Worm (Caenorhabditis elegans) whole organism, L2 larva: ENCODE results near the gene cpr-8.

Experiments used
- F13H6.1 ChIP-seq: sonication (generic microtip); optimal IDR thresholded peaks from 2 replicates; lab custom pipeline; 2016; ENCODE audit warnings: missing genetic modification characterization, missing compliant biosample characterization
- R02D3.7 ChIP-seq: fragments of 150-350 bp; optimal IDR thresholded peaks from 2 replicates; lab custom pipeline; 2014; ENCODE audit warnings: missing biosample characterization, missing genetic modification characterization
- Y55F3AM.14 ChIP-seq: fragments of 200-800 bp; sonication (Bioruptor generic); optimal IDR thresholded peaks from 2 replicates; lab custom pipeline; 2018; ENCODE audit warnings: mild to moderate bottlenecking, missing genetic modification characterization, missing compliant biosample characterization
- ZK546.5 ChIP-seq: sonication (generic microtip); optimal IDR thresholded peaks from 2 replicates; lab custom pipeline; 2017; ENCODE audit warnings: missing biosample characterization, missing genetic modification characterization
- alr-1 ChIP-seq: fragments of 150-350 bp; optimal IDR thresholded peaks from 2 replicates; lab custom pipeline; 2014; ENCODE audit warnings: missing biosample characterization, missing genetic modification characterization
- ama-1 ChIP-seq: fragments of 150-350 bp; optimal IDR thresholded peaks from 2 replicates; lab custom pipeline; 2018; ENCODE audit warnings: inconsistent platforms
- blmp-1 ChIP-seq: sonication (generic microtip); optimal IDR thresholded peaks from 2 replicates; lab custom pipeline; 2017; ENCODE audit warnings: missing genetic modification characterization, mild to moderate bottlenecking, missing compliant biosample characterization, antibody characterized with exemption, moderate library complexity; ENCODE audit not compliant: insufficient read depth
- ceh-16 ChIP-seq: fragments of 150-350 bp; optimal IDR thresholded peaks from 2 replicates; lab custom pipeline; 2014; ENCODE audit warnings: missing biosample characterization, missing genetic modification characterization
- ceh-82 ChIP-seq: fragments of 150-350 bp; optimal IDR thresholded peaks from 2 replicates; lab custom pipeline; 2014; ENCODE audit warnings: missing biosample characterization, missing genetic modification characterization
- crh-2 ChIP-seq: sonication (generic microtip); optimal IDR thresholded peaks from 2 replicates; lab custom pipeline; 2017; ENCODE audit warnings: missing biosample characterization, missing genetic modification characterization
- dmd-4 ChIP-seq: sonication (generic microtip); optimal IDR thresholded peaks from 2 replicates; lab custom pipeline; 2017; ENCODE audit warnings: missing biosample characterization, missing genetic modification characterization
- egl-27 ChIP-seq: sonication (generic microtip); optimal IDR thresholded peaks from 3 replicates; lab custom pipeline; 2017; ENCODE audit warnings: missing biosample characterization, missing genetic modification reagents, missing genetic modification characterization
- elt-1 ChIP-seq: fragments of 150-350 bp; optimal IDR thresholded peaks from 2 replicates; lab custom pipeline; 2014; ENCODE audit warnings: missing biosample characterization, missing genetic modification characterization
- elt-3 ChIP-seq: sonication (generic microtip); optimal IDR thresholded peaks from 2 replicates; lab custom pipeline; 2017; ENCODE audit warnings: missing biosample characterization, missing genetic modification characterization
- gmeb-1 ChIP-seq: fragments of 150-350 bp; optimal IDR thresholded peaks from 2 replicates; lab custom pipeline; 2014; ENCODE audit warnings: missing biosample characterization, missing genetic modification characterization
- lin-11 ChIP-seq: fragments of 150-350 bp; sonication (generic microtip); optimal IDR thresholded peaks from 2 replicates; lab custom pipeline; 2014; ENCODE audit warnings: missing biosample characterization, missing genetic modification characterization, inconsistent platforms, mixed read lengths
- lin-13 ChIP-seq: fragments of 150-350 bp; optimal IDR thresholded peaks from 2 replicates; lab custom pipeline; 2014; ENCODE audit warnings: missing biosample characterization, missing genetic modification reagents, missing genetic modification characterization
- lin-39 ChIP-seq: fragments of 150-350 bp; optimal IDR thresholded peaks from 2 replicates; lab custom pipeline; 2014; ENCODE audit warnings: missing biosample characterization, missing genetic modification reagents, missing genetic modification characterization
- lsy-2 ChIP-seq, 2 experiments: fragments of 150-350 bp in 1 of 2; sonication (generic microtip) in 1 of 2; optimal IDR thresholded peaks; 2 replicates each; lab custom pipeline; 2014 to 2017; ENCODE audit warnings: missing biosample characterization in 2 of 2, missing genetic modification characterization in 2 of 2
- mab-5 ChIP-seq: fragments of 150-350 bp; optimal IDR thresholded peaks from 2 replicates; lab custom pipeline; 2014; ENCODE audit warnings: missing biosample characterization, missing genetic modification characterization
- mdl-1 ChIP-seq, 2 experiments: fragments of 150-350 bp in 1 of 2; sonication (generic microtip) in 1 of 2; optimal IDR thresholded peaks; 2 replicates each; lab custom pipeline; 2017; ENCODE audit warnings: missing biosample characterization in 2 of 2, missing genetic modification characterization in 2 of 2
- nhr-10 ChIP-seq: sonication (generic microtip); optimal IDR thresholded peaks from 2 replicates; lab custom pipeline; 2017; ENCODE audit warnings: missing biosample characterization, missing genetic modification characterization
- nhr-11 ChIP-seq: fragments of 150-350 bp; optimal IDR thresholded peaks from 2 replicates; lab custom pipeline; 2014; ENCODE audit warnings: missing biosample characterization, missing genetic modification characterization
- nhr-12 ChIP-seq: fragments of 150-350 bp; optimal IDR thresholded peaks from 2 replicates; lab custom pipeline; 2014; ENCODE audit warnings: missing biosample characterization, missing genetic modification characterization
- nhr-237 ChIP-seq: fragments of 150-350 bp; optimal IDR thresholded peaks from 2 replicates; lab custom pipeline; 2014; ENCODE audit warnings: missing biosample characterization, missing genetic modification characterization
- nhr-25 ChIP-seq: fragments of 150-350 bp; sonication (generic microtip); optimal IDR thresholded peaks from 3 replicates; lab custom pipeline; 2014; ENCODE audit warnings: missing biosample characterization, missing genetic modification characterization
- nhr-6 ChIP-seq: fragments of 150-350 bp; optimal IDR thresholded peaks from 2 replicates; lab custom pipeline; 2014; ENCODE audit warnings: missing biosample characterization, missing genetic modification characterization
- nhr-77 ChIP-seq: fragments of 150-350 bp; optimal IDR thresholded peaks from 2 replicates; lab custom pipeline; 2014; ENCODE audit warnings: missing biosample characterization, missing genetic modification characterization
- sem-4 ChIP-seq: fragments of 150-350 bp; optimal IDR thresholded peaks from 2 replicates; lab custom pipeline; 2014; ENCODE audit warnings: missing biosample characterization, missing genetic modification reagents, missing genetic modification characterization
- skn-1 ChIP-seq: sonication (generic microtip); optimal IDR thresholded peaks from 2 replicates; lab custom pipeline; 2017; ENCODE audit warnings: missing biosample characterization, missing genetic modification characterization
- sma-3 ChIP-seq: sonication (generic microtip); optimal IDR thresholded peaks from 2 replicates; lab custom pipeline; 2016; ENCODE audit warnings: missing genetic modification reagents, missing genetic modification characterization, missing compliant biosample characterization
- sma-9 ChIP-seq, 2 experiments: fragments of 150-350 bp in 1 of 2; sonication (generic microtip) in 1 of 2; optimal IDR thresholded peaks; 2 replicates each; lab custom pipeline; 2014 to 2016; ENCODE audit warnings: missing genetic modification characterization in 2 of 2, mild to moderate bottlenecking in 1 of 2, missing biosample characterization in 1 of 2, missing compliant biosample characterization in 1 of 2, missing genetic modification reagents in 1 of 2, moderate library complexity in 1 of 2
- snpc-4 ChIP-seq: fragments of 150-350 bp; optimal IDR thresholded peaks from 2 replicates; lab custom pipeline; 2014; ENCODE audit warnings: missing biosample characterization, missing genetic modification characterization
- unc-39 ChIP-seq: fragments of 150-350 bp; optimal IDR thresholded peaks from 2 replicates; lab custom pipeline; 2014; ENCODE audit warnings: missing biosample characterization, missing genetic modification characterization
- unc-55 ChIP-seq: fragments of 150-350 bp; sonication (generic microtip); optimal IDR thresholded peaks from 3 replicates; lab custom pipeline; 2014; ENCODE audit warnings: missing biosample characterization, missing genetic modification reagents, missing genetic modification characterization
- unc-62 ChIP-seq: fragments of 150-350 bp; optimal IDR thresholded peaks from 2 replicates; lab custom pipeline; 2014; ENCODE audit warnings: missing biosample characterization, missing genetic modification reagents, missing genetic modification characterization
- zag-1 ChIP-seq: fragments of 150-350 bp; optimal IDR thresholded peaks from 2 replicates; lab custom pipeline; 2014; ENCODE audit warnings: missing biosample characterization, missing genetic modification characterization
- ztf-1 ChIP-seq: fragments of 200-800 bp; sonication (Bioruptor generic); conservative IDR thresholded peaks from 2 replicates; pipeline ENCODE4 v1.3.6; 2022; ENCODE audit warnings: missing genetic modification characterization, missing compliant biosample characterization

cpr-8 gene

ce11 chrV:1134302-1134701 is at the start of gene cpr-8:
TSS of gene cpr-8 (plus strand) at chrV:1134602.
- no peak for TF ChIP-seq crh-2
- TF ChIP-seq ZK546.5 (tag; lab: Kevin White, UChicago): no peak
- no peak for TF ChIP-seq lin-39
- no peak for TF ChIP-seq lin-11 (tag; lab: Kevin White, UChicago)
- no peak for TF ChIP-seq ceh-82 (tag; lab: Kevin White, UChicago)
- TF ChIP-seq ama-1 (lab: Kevin White, UChicago): no peak
- no peak for TF ChIP-seq sem-4 (tag; lab: Kevin White, UChicago)
- no peak for TF ChIP-seq F13H6.1 (tag; lab: Kevin White, UChicago)
- TF ChIP-seq zag-1: no peak
- TF ChIP-seq nhr-11: no peak
- TF ChIP-seq lsy-2 (tag; optimal IDR thresholded peaks at IDR 0.05; lab: Kevin White, UChicago): no peak
- TF ChIP-seq nhr-77: no peak
- TF ChIP-seq egl-27 (tag; lab: Kevin White, UChicago): no peak
- TF ChIP-seq nhr-10 (tag; lab: Kevin White, UChicago): no peak
- no peak for TF ChIP-seq elt-1
- no peak for TF ChIP-seq ceh-16
- no peak for TF ChIP-seq nhr-12
- TF ChIP-seq lin-13 (GFP tag; lab: Kevin White, UChicago): no peak
- no peak for TF ChIP-seq elt-3 (tag; lab: Kevin White, UChicago)

ce11 chrV:1087983-1088382 is 46.4 kb upstream of the cpr-8 start, which contains the start of gene clec-203:
TSS of gene clec-203 (plus strand) at chrV:1088283.
- TF ChIP-seq nhr-6 (tag; lab: Kevin White, UChicago) (no peak), unc-55 (GFP tag; lab: Kevin White, UChicago) (no peak), gmeb-1 (tag; lab: Kevin White, UChicago) (no peak), crh-2 (no peak), sma-3 (GFP tag; lab: Kevin White, UChicago) (no peak)

ce11 chrV:1092359-1092758 is 42.0 kb upstream of the cpr-8 start, which contains the start of gene Y50D4B.4:
TSS of gene Y50D4B.4 (plus strand) at chrV:1092659.
- TF ChIP-seq lin-13 (GFP tag; lab: Kevin White, UChicago) (no peak), Y55F3AM.14 (GFP tag; lab: Kevin White, UChicago) (no peak), snpc-4 (tag; lab: Kevin White, UChicago) (no peak), skn-1 (tag; lab: Kevin White, UChicago) (no peak), mab-5 (no peak), blmp-1 (tag; lab: Kevin White, UChicago) (no peak), elt-1 (no peak), sma-3 (GFP tag; lab: Kevin White, UChicago) (no peak), nhr-77 (no peak), nhr-6 (tag; lab: Kevin White, UChicago) (no peak), dmd-4 (no peak), unc-39 (tag; lab: Kevin White, UChicago) (no peak)

- TF ChIP-seq alr-1 (no peak), nhr-237 (tag; lab: Kevin White, UChicago) (no peak)
These were observed 34.1 kb upstream of the cpr-8 start, which contains the start of gene Y50D4B.2 for ce11 chrV:1100280-1100679. TSS of gene Y50D4B.2 (plus strand) at chrV:1100580.

ce11 chrV:1102569-1102968 is 31.8 kb upstream of the cpr-8 start:
- TF ChIP-seq lin-11 (tag; lab: Kevin White, UChicago): no peak
- no peak for TF ChIP-seq unc-55 (GFP tag; lab: Kevin White, UChicago)
- TF ChIP-seq ceh-16: no peak
- TF ChIP-seq nhr-237 (tag; lab: Kevin White, UChicago): no peak
- no peak for TF ChIP-seq R02D3.7 (tag; lab: Kevin White, UChicago)
- no peak for TF ChIP-seq F13H6.1 (tag; lab: Kevin White, UChicago)
- TF ChIP-seq sma-3 (GFP tag; lab: Kevin White, UChicago): no peak
- no peak for TF ChIP-seq ZK546.5 (tag; lab: Kevin White, UChicago)
- no peak for TF ChIP-seq lsy-2 (tag; optimal IDR thresholded peaks at IDR 0.05; lab: Kevin White, UChicago)
- no peak for TF ChIP-seq snpc-4 (tag; lab: Kevin White, UChicago)
- TF ChIP-seq, all 48 proteins: peak for 0

ce11 chrV:1112180-1112579 is 22.2 kb upstream of the cpr-8 start:
- TF ChIP-seq sem-4 (tag; lab: Kevin White, UChicago) (no peak), dmd-4 (no peak), nhr-6 (tag; lab: Kevin White, UChicago) (no peak), sma-3 (GFP tag; lab: Kevin White, UChicago) (no peak), ceh-16 (no peak), sma-9 (GFP tag; optimal IDR thresholded peaks at IDR 0.05; lab: Kevin White, UChicago) (no peak), sma-9 (tag; optimal IDR thresholded peaks at IDR 0.05; lab: Kevin White, UChicago) (no peak), mab-5 (no peak), nhr-25 (tag; lab: Kevin White, UChicago) (no peak), nhr-237 (tag; lab: Kevin White, UChicago) (no peak), snpc-4 (tag; lab: Kevin White, UChicago) (no peak), unc-39 (tag; lab: Kevin White, UChicago) (no peak), zag-1 (no peak), ztf-1 (no peak), mdl-1 (tag; optimal IDR thresholded peaks at IDR 0.05; lab: Kevin White, UChicago) (no peak), nhr-12 (no peak), unc-62 (GFP tag; lab: Kevin White, UChicago) (no peak)
